Fruit fly (Drosophila melanogaster) whole organism, embryonic: ENCODE data around the gene CheA75a.
A peak's percentile ranks its signal among the peaks of the same experiment; 100 is the strongest.

Experiments
- Blimp-1 ChIP-seq: fragments of 200-800 bp; sonication (Bioruptor generic); optimal IDR thresholded peaks from 3 replicates; lab custom pipeline; 2018; ENCODE audit warnings: missing biosample characterization, missing genetic modification characterization, mild to moderate bottlenecking, moderate library complexity, missing genetic modification reagents
- C15 ChIP-seq: fragments of 200-800 bp; sonication (Bioruptor generic); IDR thresholded peaks from 3 replicates; pipeline ENCODE4 v1.3.6; 2022; ENCODE audit warnings: missing biosample characterization, missing genetic modification characterization
- CG10431 ChIP-seq: fragments of 200-800 bp; sonication (Bioruptor generic); optimal IDR thresholded peaks from 3 replicates; lab custom pipeline; 2018; ENCODE audit warnings: missing biosample characterization, mild to moderate bottlenecking, missing genetic modification characterization
- CG11560 ChIP-seq: fragments of 200-800 bp; sonication (Bioruptor generic); IDR thresholded peaks from 3 replicates; pipeline ENCODE4 v1.3.6; 2022; ENCODE audit warnings: missing biosample characterization, missing genetic modification characterization
- CG13287 ChIP-seq: fragments of 200-800 bp; sonication (Bioruptor generic); IDR thresholded peaks from 2 replicates; pipeline ENCODE4 v1.3.6; 2022; ENCODE audit warnings: missing biosample characterization, missing genetic modification characterization; ENCODE audit not compliant: partially characterized antibody
- CG1529 ChIP-seq: fragments of 200-800 bp; sonication (Bioruptor generic); optimal IDR thresholded peaks from 3 replicates; lab custom pipeline; 2018; ENCODE audit warnings: missing biosample characterization, missing genetic modification characterization
- CG15696 ChIP-seq: fragments of 200-800 bp; sonication (Bioruptor generic); optimal IDR thresholded peaks from 2 replicates; lab custom pipeline; 2019; ENCODE audit warnings: missing biosample characterization, mild to moderate bottlenecking, missing genetic modification characterization, moderate library complexity
- CG1602 ChIP-seq: fragments of 200-800 bp; sonication (Bioruptor generic); optimal IDR thresholded peaks from 3 replicates; lab custom pipeline; 2016; ENCODE audit warnings: missing biosample characterization, missing genetic modification characterization
- CG1647 ChIP-seq: fragments of 200-800 bp; sonication (Bioruptor generic); optimal IDR thresholded peaks from 3 replicates; lab custom pipeline; 2016; ENCODE audit warnings: missing biosample characterization, missing genetic modification characterization
- CG17385 ChIP-seq: fragments of 200-800 bp; sonication (Bioruptor generic); optimal IDR thresholded peaks from 3 replicates; lab custom pipeline; 2018; ENCODE audit warnings: missing biosample characterization, mild to moderate bottlenecking, missing genetic modification characterization
- CG17612 ChIP-seq: fragments of 200-800 bp; sonication (Bioruptor generic); IDR thresholded peaks from 2 replicates; pipeline ENCODE4 v1.3.6; 2022; ENCODE audit warnings: missing biosample characterization, missing genetic modification characterization
- CG17829 ChIP-seq: fragments of 200-800 bp; optimal IDR thresholded peaks from 2 replicates; lab custom pipeline; 2019; ENCODE audit warnings: missing biosample characterization, mild to moderate bottlenecking, missing genetic modification characterization, moderate library complexity
- CG17912 ChIP-seq: fragments of 200-800 bp; sonication (Bioruptor generic); optimal IDR thresholded peaks from 2 replicates; lab custom pipeline; 2018; ENCODE audit warnings: missing biosample characterization, mild to moderate bottlenecking, missing genetic modification characterization
- CG18262 ChIP-seq: fragments of 200-800 bp; optimal IDR thresholded peaks from 3 replicates; lab custom pipeline; 2019; ENCODE audit warnings: missing biosample characterization, mild to moderate bottlenecking, missing genetic modification characterization, moderate library complexity
- CG31388 ChIP-seq: fragments of 200-800 bp; sonication (Bioruptor generic); optimal IDR thresholded peaks from 2 replicates; lab custom pipeline; 2016; ENCODE audit warnings: missing biosample characterization, missing genetic modification characterization
- CG32767 ChIP-seq: fragments of 200-800 bp; sonication (Bioruptor generic); IDR thresholded peaks from 2 replicates; pipeline ENCODE4 v1.3.6; 2022; ENCODE audit warnings: missing biosample characterization, missing genetic modification characterization
- CG4404 ChIP-seq: fragments of 200-800 bp; sonication (Bioruptor generic); IDR thresholded peaks from 2 replicates; pipeline ENCODE4 v1.3.6; 2022; ENCODE audit warnings: missing biosample characterization, missing genetic modification characterization
- CG9727 ChIP-seq: fragments of 200-800 bp; sonication (Bioruptor generic); optimal IDR thresholded peaks from 3 replicates; lab custom pipeline; 2017; ENCODE audit warnings: missing biosample characterization, mild to moderate bottlenecking, missing genetic modification characterization
- Camta ChIP-seq: fragments of 200-800 bp; sonication (Bioruptor generic); optimal IDR thresholded peaks from 2 replicates; lab custom pipeline; 2016; ENCODE audit warnings: missing biosample characterization, missing genetic modification characterization
- D19A ChIP-seq: fragments of 200-800 bp; optimal IDR thresholded peaks from 3 replicates; lab custom pipeline; 2019; ENCODE audit warnings: missing biosample characterization, mild to moderate bottlenecking, missing genetic modification characterization, moderate library complexity
- Drgx ChIP-seq: fragments of 200-800 bp; sonication (Bioruptor generic); IDR thresholded peaks from 2 replicates; pipeline ENCODE4 v1.3.6; 2022; ENCODE audit warnings: missing biosample characterization, missing genetic modification characterization
- Gug ChIP-seq: fragments of 200-800 bp; sonication (Bioruptor generic); IDR thresholded peaks from 4 replicates; pipeline ENCODE4 v1.3.6; 2022; ENCODE audit warnings: missing biosample characterization, missing genetic modification characterization
- Hr39 ChIP-seq: fragments of >200 bp; optimal IDR thresholded peaks from 2 replicates; lab custom pipeline; 2017
- Pdp1 ChIP-seq, 2 experiments: fragments of 200-800 bp; sonication (Bioruptor generic); optimal IDR thresholded peaks; 3 replicates each; lab custom pipeline; 2016; ENCODE audit warnings: missing biosample characterization in 2 of 2, missing genetic modification characterization in 2 of 2, mild to moderate bottlenecking in 1 of 2, moderate library complexity in 1 of 2
- Vsx1 ChIP-seq: fragments of 200-800 bp; sonication (Bioruptor generic); optimal IDR thresholded peaks from 2 replicates; lab custom pipeline; 2017; ENCODE audit warnings: missing biosample characterization, mild to moderate bottlenecking, missing genetic modification characterization, missing genetic modification reagents
- ara ChIP-seq: fragments of 200-800 bp; sonication (Bioruptor generic); IDR thresholded peaks from 2 replicates; pipeline ENCODE4 v1.3.6; 2022; ENCODE audit warnings: missing biosample characterization, missing genetic modification characterization
- bbx ChIP-seq: fragments of 200-800 bp; sonication (Bioruptor generic); IDR thresholded peaks from 2 replicates; pipeline ENCODE4 v1.3.6; 2022; ENCODE audit warnings: missing biosample characterization, missing genetic modification characterization; ENCODE audit not compliant: partially characterized antibody
- bsh ChIP-seq, 2 experiments: fragments of 200-800 bp; sonication (Bioruptor generic); optimal IDR thresholded peaks; 2 replicates each; lab custom pipeline; 2017 to 2018; ENCODE audit warnings: mild to moderate bottlenecking in 2 of 2, missing biosample characterization in 2 of 2, missing genetic modification characterization in 2 of 2, moderate library complexity in 1 of 2
- croc ChIP-seq: fragments of 200-800 bp; sonication (Bioruptor generic); conservative IDR thresholded peaks from 3 replicates; pipeline ENCODE4 v1.3.6; 2022; ENCODE audit warnings: missing biosample characterization, missing genetic modification characterization
- disco-r ChIP-seq: fragments of 200-800 bp; sonication (Bioruptor generic); optimal IDR thresholded peaks from 2 replicates; lab custom pipeline; 2016; ENCODE audit warnings: missing biosample characterization, missing genetic modification characterization
- dm ChIP-seq: fragments of 200-800 bp; sonication (Bioruptor generic); optimal IDR thresholded peaks from 3 replicates; lab custom pipeline; 2016; ENCODE audit warnings: missing biosample characterization, missing genetic modification characterization
- dmrt11E ChIP-seq: fragments of 200-800 bp; sonication (Bioruptor generic); optimal IDR thresholded peaks from 3 replicates; lab custom pipeline; 2018; ENCODE audit warnings: missing biosample characterization, mild to moderate bottlenecking, missing genetic modification characterization, moderate library complexity
- grau ChIP-seq: fragments of 200-800 bp; optimal IDR thresholded peaks from 3 replicates; lab custom pipeline; 2019; ENCODE audit warnings: missing biosample characterization, mild to moderate bottlenecking, missing genetic modification characterization, moderate library complexity
- knrl ChIP-seq: fragments of 200-800 bp; sonication (Bioruptor generic); IDR thresholded peaks from 3 replicates; pipeline ENCODE4 v1.3.6; 2022; ENCODE audit warnings: missing biosample characterization, missing genetic modification characterization; ENCODE audit not compliant: partially characterized antibody
- nom ChIP-seq: fragments of 200-800 bp; sonication (Bioruptor generic); optimal IDR thresholded peaks from 2 replicates; lab custom pipeline; 2017; ENCODE audit warnings: missing biosample characterization, missing genetic modification characterization, mild to moderate bottlenecking, moderate library complexity, missing genetic modification reagents
- peb ChIP-seq: fragments of 200-800 bp; sonication (Bioruptor generic); IDR thresholded peaks from 2 replicates; pipeline ENCODE4 v1.3.6; 2022; ENCODE audit warnings: missing biosample characterization, missing genetic modification characterization
- pfk ChIP-seq: fragments of 200-800 bp; sonication (Bioruptor generic); optimal IDR thresholded peaks from 2 replicates; lab custom pipeline; 2018; ENCODE audit warnings: missing biosample characterization, mild to moderate bottlenecking, missing genetic modification characterization, moderate library complexity
- sens-2 ChIP-seq: fragments of 200-800 bp; sonication (Bioruptor generic); IDR thresholded peaks from 2 replicates; pipeline ENCODE4 v1.3.6; 2022; ENCODE audit warnings: missing biosample characterization, missing genetic modification characterization
- tup ChIP-seq: fragments of 200-800 bp; sonication (Bioruptor generic); optimal IDR thresholded peaks from 2 replicates; lab custom pipeline; 2016; ENCODE audit warnings: missing biosample characterization, mild to moderate bottlenecking, missing genetic modification characterization, moderate library complexity
- vfl ChIP-seq: fragments of 200-800 bp; sonication (Bioruptor generic); optimal IDR thresholded peaks from 2 replicates; lab custom pipeline; 2016; ENCODE audit warnings: missing biosample characterization, missing genetic modification characterization
- z ChIP-seq: fragments of 200-800 bp; sonication (Bioruptor generic); IDR thresholded peaks from 3 replicates; pipeline ENCODE4 v1.3.6; 2022; ENCODE audit warnings: missing biosample characterization, missing genetic modification characterization
- zf30C ChIP-seq: fragments of 200-800 bp; sonication (Bioruptor generic); optimal IDR thresholded peaks from 3 replicates; lab custom pipeline; 2018; ENCODE audit warnings: missing biosample characterization, mild to moderate bottlenecking, missing genetic modification characterization

The CheA75a gene

DNA sequence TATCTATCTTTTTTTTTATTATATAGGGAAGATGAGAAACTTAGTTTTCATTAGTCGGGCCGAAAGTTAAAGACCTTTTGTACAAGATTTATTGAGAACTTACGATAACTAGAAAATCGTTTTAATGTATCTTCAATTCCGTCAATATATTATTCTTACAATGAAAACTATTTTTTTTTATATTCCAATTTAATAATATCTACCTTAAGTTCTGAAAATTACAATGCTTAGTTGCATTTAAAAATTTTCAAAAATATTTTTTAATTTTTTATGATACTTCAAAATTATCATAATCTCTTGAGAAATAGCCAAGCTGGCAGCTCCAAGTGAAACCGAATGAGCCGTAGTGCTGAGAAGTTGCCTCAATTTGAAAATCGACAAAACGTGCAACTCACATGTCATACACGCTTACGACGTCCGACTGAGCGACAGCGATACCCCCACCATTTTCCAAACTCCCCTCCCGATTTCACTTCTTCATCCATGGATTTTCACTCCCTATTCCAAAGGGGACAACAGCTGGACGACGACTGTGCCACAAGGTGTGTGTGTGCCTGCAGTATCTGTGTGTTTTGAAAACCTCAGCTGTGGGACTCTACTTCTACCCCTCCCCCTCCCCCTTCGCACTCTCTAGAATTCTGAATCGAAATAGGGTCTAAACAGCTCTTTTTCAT, 22.8 kb upstream of the CheA75a start (continued):
- TF ChIP-seq grau (tag; lab: Kevin White, UChicago), result peak; percentile 24
- TF ChIP-seq z (GFP tag; lab: Robert Waterston, UW), result peak; percentile 63; the same call in 1 of the 3 replicates
- TF ChIP-seq Blimp-1 (GFP tag; lab: Kevin White, UChicago), result peak; percentile 19
- TF ChIP-seq Camta, result no peak
- TF ChIP-seq tup (GFP tag; lab: Kevin White, UChicago), result no peak
- TF ChIP-seq sens-2 (GFP tag; lab: Robert Waterston, UW), result peak; percentile 24; the same call in 1 of the 2 replicates
- TF ChIP-seq CG17912, result no peak
- TF ChIP-seq Pdp1 (GFP tag; optimal IDR thresholded peaks at IDR 0.05; lab: Kevin White, UChicago), result no peak
- TF ChIP-seq, all 482 proteins: peak for 37

DNA sequence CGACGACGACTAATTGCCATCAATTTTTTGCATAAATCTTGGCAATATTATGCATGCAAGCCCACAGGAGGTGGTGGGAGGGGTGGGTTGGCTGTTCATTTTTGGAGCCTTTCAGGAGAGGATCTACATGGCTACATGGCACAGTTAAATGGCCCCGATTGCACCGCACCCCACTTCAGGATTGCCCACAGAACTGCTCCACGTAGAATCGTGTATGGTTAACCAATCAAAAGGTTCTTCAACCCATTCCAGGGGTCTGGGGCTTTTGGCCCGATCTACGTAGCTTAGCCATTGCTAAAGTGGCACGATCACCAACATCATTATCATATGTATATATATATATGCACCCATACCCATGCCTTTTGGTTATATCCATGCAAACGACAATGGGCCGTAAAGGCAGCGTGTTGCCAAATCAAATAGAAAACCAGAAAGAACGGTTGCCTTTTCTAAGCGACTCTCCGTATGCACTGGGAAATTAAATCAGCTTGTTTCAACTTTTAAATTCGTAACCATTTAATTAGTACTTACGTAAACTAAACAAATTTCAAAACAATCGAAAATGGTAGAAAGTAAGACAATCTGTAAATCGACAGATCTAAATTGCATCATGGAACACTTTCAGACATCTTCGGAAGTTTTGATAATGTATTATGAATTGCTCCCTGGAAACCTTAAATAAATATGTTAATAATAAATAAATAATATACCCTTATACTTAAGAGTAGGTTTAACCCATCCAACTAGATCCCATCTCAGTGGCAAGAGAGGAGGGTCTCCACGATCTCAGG, 20.7 kb upstream of the CheA75a start:
- TF ChIP-seq bsh (GFP tag; optimal IDR thresholded peaks at IDR 0.05; lab: Kevin White, UChicago), result peak in 1 of 2 experiments; percentile 47
- TF ChIP-seq CG11560 (tag; lab: Robert Waterston, UW), result 0 out of 3 replicates have a peak, but pooled peaks have one; percentile 17
- TF ChIP-seq sens-2 (GFP tag; lab: Robert Waterston, UW), result no peak
- TF ChIP-seq, all 482 proteins: peak for 2

DNA sequence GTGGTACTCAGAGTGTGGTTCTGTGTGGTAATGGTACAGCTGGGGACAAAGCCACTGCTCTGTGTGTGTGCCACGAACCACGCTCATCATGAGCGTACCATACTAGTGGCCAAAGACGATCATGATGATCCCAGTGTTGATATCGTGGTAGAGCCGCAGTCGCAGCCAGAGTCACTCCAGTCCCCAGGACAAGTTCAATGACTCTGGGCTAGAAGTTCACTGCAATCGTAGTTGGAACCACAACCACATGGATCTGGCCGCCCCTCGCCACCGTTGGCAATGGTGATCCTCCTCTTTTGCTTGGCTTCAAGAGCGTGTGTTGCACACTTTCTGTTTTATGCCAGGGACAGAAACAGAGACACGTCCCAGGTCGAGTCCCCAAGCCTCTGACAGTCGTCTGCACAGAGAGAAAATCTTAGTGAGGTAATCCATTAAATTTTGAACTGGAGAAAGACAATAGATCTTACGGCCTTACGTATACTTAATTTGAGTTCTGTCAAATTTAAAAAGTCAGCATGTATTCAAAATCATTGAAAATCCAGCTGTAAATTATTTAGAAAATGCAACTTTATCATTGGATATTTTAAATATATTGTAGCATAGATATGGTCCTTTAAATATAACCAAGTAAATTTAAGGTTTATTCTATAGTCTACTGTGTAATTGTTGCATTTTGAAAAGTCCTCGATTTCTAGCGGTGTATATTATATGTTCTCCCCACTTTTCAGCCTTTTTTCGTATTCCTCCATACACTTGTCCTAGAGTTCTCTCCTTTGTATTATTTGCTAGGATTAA, 19.8 kb upstream of the CheA75a start:
- TF ChIP-seq CG1647 (GFP tag; lab: Kevin White, UChicago), result no peak
- no peak for TF ChIP-seq peb (GFP tag; lab: Robert Waterston, UW)
- no peak for TF ChIP-seq D19A (tag; lab: Kevin White, UChicago)
- peak; percentile 73 for TF ChIP-seq CG15696 (tag; lab: Kevin White, UChicago)
- peak; percentile 52 for TF ChIP-seq CG18262 (tag; lab: Kevin White, UChicago)
- TF ChIP-seq Gug (GFP tag; lab: Robert Waterston, UW), result no peak
- no peak for TF ChIP-seq CG13287 (GFP tag; lab: Robert Waterston, UW)
- no peak for TF ChIP-seq Vsx1 (GFP tag; lab: Kevin White, UChicago)
- peak; percentile 58 for TF ChIP-seq Drgx (GFP tag; lab: Robert Waterston, UW)
- TF ChIP-seq CG31388 (GFP tag; lab: Kevin White, UChicago), result no peak
- no peak for TF ChIP-seq croc
- TF ChIP-seq CG9727 (GFP tag; lab: Kevin White, UChicago), result peak; percentile 30
- 0 out of 2 replicates have a peak, but pooled peaks have one; percentile 25 for TF ChIP-seq CG4404
- TF ChIP-seq nom (GFP tag; lab: Kevin White, UChicago), result peak; percentile 86
- TF ChIP-seq CG17912, result no peak
- no peak for TF ChIP-seq vfl (GFP tag; lab: Kevin White, UChicago)
- no peak for TF ChIP-seq CG1602 (GFP tag; lab: Kevin White, UChicago)
- TF ChIP-seq CG17612 (GFP tag; lab: Robert Waterston, UW), result no peak
- TF ChIP-seq CG10431 (GFP tag; lab: Kevin White, UChicago), result no peak
- no peak for TF ChIP-seq C15 (GFP tag; lab: Robert Waterston, UW)
- TF ChIP-seq CG32767, result no peak
- TF ChIP-seq pfk (GFP tag; lab: Kevin White, UChicago), result no peak
- peak; percentile 56 for TF ChIP-seq dmrt11E
- TF ChIP-seq disco-r (GFP tag; lab: Kevin White, UChicago), result no peak
- no peak for TF ChIP-seq knrl (GFP tag; lab: Robert Waterston, UW)
- TF ChIP-seq sens-2 (GFP tag; lab: Robert Waterston, UW), result no peak
- no peak for TF ChIP-seq CG17385
- no peak for TF ChIP-seq Hr39 (lab: Kevin White, UChicago)
- no peak for TF ChIP-seq Blimp-1 (GFP tag; lab: Kevin White, UChicago)
- no peak for TF ChIP-seq CG17829 (tag; lab: Kevin White, UChicago)
- no peak for TF ChIP-seq dm (GFP tag; lab: Kevin White, UChicago)
- TF ChIP-seq ara (GFP tag; lab: Robert Waterston, UW), result no peak
- TF ChIP-seq bbx, result no peak
- TF ChIP-seq zf30C (GFP tag; lab: Kevin White, UChicago), result peak; percentile 8
- TF ChIP-seq CG1529, result no peak
